Fruit fly (Drosophila melanogaster): Measurements from ENCODE around the gene Kcmf1.

The Kcmf1 gene

dm6 chr3R:9028690-9029089 is 14.0 kb upstream of the Kcmf1 start:
- TF ChIP-seq ci (GFP tag; IDR thresholded peaks at IDR 0.05) = peak; percentile 53; the same call in 1 of the 3 replicates
- peak in 1 of 2 experiments; percentile 0 for TF ChIP-seq tll (GFP tag; optimal IDR thresholded peaks at IDR 0.05)
- peak; percentile 21; the same call in 1 of the 2 replicates for TF ChIP-seq crol (GFP tag; IDR thresholded peaks at IDR 0.05)
- no peak for TF ChIP-seq p53 (GFP tag; optimal IDR thresholded peaks at IDR 0.05)
- peak; percentile 14 for TF ChIP-seq Kr (GFP tag; optimal IDR thresholded peaks at IDR 0.05)
- 0 out of 2 replicates have a peak, but pooled peaks have one; percentile 36 for TF ChIP-seq CG32767 (GFP tag; IDR thresholded peaks at IDR 0.05)
- 0 out of 3 replicates have a peak, but pooled peaks have one; percentile 15 for TF ChIP-seq zfh1 (GFP tag; IDR thresholded peaks at IDR 0.05)
- no peak for TF ChIP-seq rib (GFP tag; IDR thresholded peaks at IDR 0.05)
- peak; percentile 17 for TF ChIP-seq cg (GFP tag; optimal IDR thresholded peaks at IDR 0.05)
- TF ChIP-seq kah (GFP tag; optimal IDR thresholded peaks at IDR 0.05) = peak; percentile 27
- TF ChIP-seq sd (tag; optimal IDR thresholded peaks at IDR 0.05) = peak; percentile 49
- TF ChIP-seq abd-A (tag; optimal IDR thresholded peaks at IDR 0.05) = peak; percentile 83
- peak; percentile 83 for TF ChIP-seq sr (GFP tag; IDR thresholded peaks at IDR 0.05)
- peak; percentile 87 for TF ChIP-seq Vsx1 (GFP tag; optimal IDR thresholded peaks at IDR 0.05)
- peak; percentile 58 for TF ChIP-seq pros (GFP tag; optimal IDR thresholded peaks at IDR 0.05)
- no peak for TF ChIP-seq Bdp1 (GFP tag; optimal IDR thresholded peaks at IDR 0.05)
- peak; percentile 92 for TF ChIP-seq CG7745 (tag; optimal IDR thresholded peaks at IDR 0.05)
- TF ChIP-seq vvl (GFP tag; IDR thresholded peaks at IDR 0.05) = peak; percentile 24; the same call in 1 of the 2 replicates
- TF ChIP-seq Med (GFP tag) = peak; percentile 45
- no peak for TF ChIP-seq lov (optimal IDR thresholded peaks at IDR 0.05)
- TF ChIP-seq lov (GFP tag; IDR thresholded peaks at IDR 0.05) = no peak
- TF ChIP-seq CG2116 (GFP tag; optimal IDR thresholded peaks at IDR 0.05) = no peak
- TF ChIP-seq CG32772 (GFP tag; IDR thresholded peaks at IDR 0.05) = 0 out of 2 replicates have a peak, but pooled peaks have one; percentile 13
- TF ChIP-seq chinmo (GFP tag; IDR thresholded peaks at IDR 0.05; ENCODE audit: partially characterized antibody) = 0 out of 4 replicates have a peak, but pooled peaks have one; percentile 40
- peak; percentile 43 for TF ChIP-seq fd64A (GFP tag; optimal IDR thresholded peaks at IDR 0.05)
- peak; percentile 17 for TF ChIP-seq gsb-n (tag; optimal IDR thresholded peaks at IDR 0.05)
- no peak for TF ChIP-seq Hey (tag; optimal IDR thresholded peaks at IDR 0.05)
- TF ChIP-seq Antp (GFP tag; optimal IDR thresholded peaks at IDR 0.05) = no peak
- peak; percentile 34 for TF ChIP-seq sqz (GFP tag; optimal IDR thresholded peaks at IDR 0.05)
- TF ChIP-seq insv (GFP tag; optimal IDR thresholded peaks at IDR 0.05) = no peak
- TF ChIP-seq chm (GFP tag; IDR thresholded peaks at IDR 0.05) = 0 out of 2 replicates have a peak, but pooled peaks have one; percentile 29
- TF ChIP-seq maf-S (GFP tag; optimal IDR thresholded peaks at IDR 0.05) = no peak
- peak; percentile 60; the same call in 1 of the 3 replicates for TF ChIP-seq z (GFP tag; IDR thresholded peaks at IDR 0.05)
- peak; percentile 11 for TF ChIP-seq gcm (GFP tag; optimal IDR thresholded peaks at IDR 0.05)
- TF ChIP-seq CG12769 (tag; optimal IDR thresholded peaks at IDR 0.05) = peak; percentile 72

dm6 chr3R:9027082-9027481 is 12.4 kb upstream of the Kcmf1 start:
- TF ChIP-seq Hey (tag; optimal IDR thresholded peaks at IDR 0.05) = peak; percentile 98
- no peak for TF ChIP-seq ato (GFP tag; IDR thresholded peaks at IDR 0.05; ENCODE audit: partially characterized antibody)
- no peak for TF ChIP-seq CG11695 (GFP tag; IDR thresholded peaks at IDR 0.05)
- no peak for TF ChIP-seq dmrt11E (tag; optimal IDR thresholded peaks at IDR 0.05)
- TF ChIP-seq CG18262 (tag; optimal IDR thresholded peaks at IDR 0.05) = no peak
- peak; percentile 58; the same call in 1 of the 2 replicates for TF ChIP-seq aop (GFP tag; IDR thresholded peaks at IDR 0.05)
- TF ChIP-seq Hr78 (GFP tag; optimal IDR thresholded peaks at IDR 0.05) = peak in 1 of 2 experiments; percentile 98
- 0 out of 2 replicates have a peak, but pooled peaks have one; percentile 5 for TF ChIP-seq ara (GFP tag; IDR thresholded peaks at IDR 0.05)
- no peak for TF ChIP-seq Meics (GFP tag; optimal IDR thresholded peaks at IDR 0.05)
- no peak for TF ChIP-seq CG13123 (GFP tag; optimal IDR thresholded peaks at IDR 0.05)
- TF ChIP-seq kni (GFP tag; optimal IDR thresholded peaks at IDR 0.05) = peak; percentile 78
- TF ChIP-seq crol (GFP tag; IDR thresholded peaks at IDR 0.05) = peak; percentile 33; the same call in 1 of the 2 replicates
- no peak for TF ChIP-seq CG8944 (GFP tag; optimal IDR thresholded peaks at IDR 0.05)
- TF ChIP-seq CG10267 (tag; optimal IDR thresholded peaks at IDR 0.05) = no peak
- no peak for TF ChIP-seq CG16813 (GFP tag; IDR thresholded peaks at IDR 0.05; ENCODE audit: partially characterized antibody)
- peak; percentile 80 for TF ChIP-seq HLHmδ (GFP tag; optimal IDR thresholded peaks at IDR 0.05)
- peak; percentile 32 for TF ChIP-seq sd (tag; optimal IDR thresholded peaks at IDR 0.05)
- no peak for TF ChIP-seq prd (optimal IDR thresholded peaks at IDR 0.05)
- peak; percentile 10; the same call in 1 of the 3 replicates for TF ChIP-seq prd (GFP tag; IDR thresholded peaks at IDR 0.05)
